Worm (Caenorhabditis elegans) whole organism, L4 larva: Measurements from ENCODE around the gene sra-11.

Experiments used
- F10B5.3 ChIP-seq: sonication (generic microtip); optimal IDR thresholded peaks from 2 replicates; lab custom pipeline; 2016; ENCODE audit warnings: mild to moderate bottlenecking, missing genetic modification characterization, missing compliant biosample characterization
- F44E2.7 ChIP-seq: fragments of 200-800 bp; sonication (Bioruptor generic); IDR thresholded peaks from 2 replicates; pipeline ENCODE4 v2.1.2; 2022; ENCODE audit warnings: missing genetic modification characterization, missing compliant biosample characterization
- R02D3.7 ChIP-seq: fragments of 150-350 bp; sonication (generic microtip); optimal IDR thresholded peaks from 3 replicates; lab custom pipeline; 2014; ENCODE audit warnings: missing biosample characterization, missing genetic modification characterization
- T20F7.1 ChIP-seq: fragments of 200-800 bp; sonication (Bioruptor generic); optimal IDR thresholded peaks from 2 replicates; lab custom pipeline; 2018; ENCODE audit warnings: mild to moderate bottlenecking, missing genetic modification characterization, missing compliant biosample characterization
- Y105C5A.15 ChIP-seq: fragments of 200-800 bp; sonication (Bioruptor generic); IDR thresholded peaks from 2 replicates; pipeline ENCODE4 v1.3.6; 2022; ENCODE audit warnings: missing genetic modification characterization, missing compliant biosample characterization
- Y5F2A.4 ChIP-seq: fragments of 200-800 bp; sonication (Bioruptor generic); optimal IDR thresholded peaks from 2 replicates; lab custom pipeline; 2018; ENCODE audit warnings: mild to moderate bottlenecking, missing genetic modification characterization, missing compliant biosample characterization
- Y75B8A.6 ChIP-seq: fragments of 200-800 bp; sonication (Bioruptor generic); IDR thresholded peaks from 2 replicates; pipeline ENCODE4 v1.3.6; 2022; ENCODE audit warnings: missing genetic modification reagents, missing genetic modification characterization, missing compliant biosample characterization
- ZK337.2 ChIP-seq: fragments of 200-800 bp; sonication (Bioruptor generic); IDR thresholded peaks from 2 replicates; pipeline ENCODE4 v1.3.6; 2022; ENCODE audit warnings: missing genetic modification reagents, missing genetic modification characterization, missing compliant biosample characterization
- ama-1 ChIP-seq: fragments of 150-350 bp; optimal IDR thresholded peaks from 2 replicates; lab custom pipeline; 2014; ENCODE audit warnings: inconsistent platforms, mixed read lengths
- attf-4 ChIP-seq: sonication (generic microtip); optimal IDR thresholded peaks from 3 replicates; lab custom pipeline; 2017; ENCODE audit warnings: missing biosample characterization, missing genetic modification characterization
- ceh-32 ChIP-seq: sonication (generic microtip); optimal IDR thresholded peaks from 2 replicates; lab custom pipeline; 2016; ENCODE audit warnings: mild to moderate bottlenecking, missing genetic modification characterization, missing compliant biosample characterization; ENCODE audit not compliant: poor library complexity
- ceh-44 ChIP-seq: fragments of 200-800 bp; sonication (Bioruptor generic); IDR thresholded peaks from 2 replicates; pipeline ENCODE4 v1.3.6; 2022; ENCODE audit warnings: missing genetic modification reagents, missing genetic modification characterization, missing compliant biosample characterization
- ceh-82 ChIP-seq: sonication (generic microtip); optimal IDR thresholded peaks from 2 replicates; lab custom pipeline; 2017; ENCODE audit warnings: missing biosample characterization, missing genetic modification characterization
- ctbp-1 ChIP-seq: fragments of 200-800 bp; sonication (Bioruptor generic); IDR thresholded peaks from 2 replicates; pipeline ENCODE4 v1.3.6; 2022; ENCODE audit warnings: missing genetic modification reagents, missing genetic modification characterization, missing compliant biosample characterization
- daf-12 ChIP-seq: fragments of 150-350 bp; optimal IDR thresholded peaks from 2 replicates; lab custom pipeline; 2014; ENCODE audit warnings: missing biosample characterization, missing genetic modification reagents, missing genetic modification characterization
- daf-16 ChIP-seq, 3 experiments: sonication (generic microtip); optimal IDR thresholded peaks; 2 replicates each; lab custom pipeline; 2016 to 2017; ENCODE audit warnings: missing genetic modification characterization in 3 of 3, missing genetic modification reagents in 3 of 3, mild to moderate bottlenecking in 2 of 3, missing compliant biosample characterization in 2 of 3, missing biosample characterization in 1 of 3, moderate library complexity in 1 of 3
- dmd-6 ChIP-seq: fragments of 200-800 bp; sonication (Bioruptor generic); IDR thresholded peaks from 2 replicates; pipeline ENCODE4 v1.3.6; 2022; ENCODE audit warnings: missing genetic modification reagents, missing genetic modification characterization, missing compliant biosample characterization
- dmd-8 ChIP-seq: fragments of 200-800 bp; sonication (Bioruptor generic); IDR thresholded peaks from 2 replicates; pipeline ENCODE4 v1.3.6; 2022; ENCODE audit warnings: missing genetic modification characterization, missing compliant biosample characterization
- dmd-9 ChIP-seq: fragments of 200-800 bp; sonication (Bioruptor generic); IDR thresholded peaks from 2 replicates; pipeline ENCODE4 v1.3.6; 2022; ENCODE audit warnings: missing genetic modification reagents, missing genetic modification characterization, missing compliant biosample characterization
- dve-1 ChIP-seq: sonication (generic microtip); optimal IDR thresholded peaks from 2 replicates; lab custom pipeline; 2017; ENCODE audit warnings: antibody characterized with exemption, mild to moderate bottlenecking, missing genetic modification characterization, missing compliant biosample characterization; ENCODE audit not compliant: insufficient read depth
- fkh-10 ChIP-seq: fragments of 150-350 bp; optimal IDR thresholded peaks from 2 replicates; lab custom pipeline; 2014; ENCODE audit warnings: missing biosample characterization, missing genetic modification reagents, missing genetic modification characterization
- fos-1 ChIP-seq: fragments of 150-350 bp; optimal IDR thresholded peaks from 2 replicates; lab custom pipeline; 2014; ENCODE audit warnings: missing biosample characterization, missing genetic modification characterization
- gei-8 ChIP-seq: fragments of 200-800 bp; sonication (Bioruptor generic); optimal IDR thresholded peaks from 2 replicates; lab custom pipeline; 2018; ENCODE audit warnings: mild to moderate bottlenecking, missing genetic modification characterization, missing compliant biosample characterization
- hif-1 ChIP-seq, 2 experiments: sonication (generic microtip); optimal IDR thresholded peaks; 2 replicates each; lab custom pipeline; 2016 to 2017; ENCODE audit warnings: missing compliant biosample characterization in 2 of 2, missing genetic modification characterization in 2 of 2, missing genetic modification reagents in 2 of 2, missing genotype in 2 of 2, mild to moderate bottlenecking in 1 of 2
- hlh-30 ChIP-seq: sonication (generic microtip); optimal IDR thresholded peaks from 2 replicates; lab custom pipeline; 2017; ENCODE audit warnings: antibody characterized with exemption, mild to moderate bottlenecking, missing genetic modification characterization, missing compliant biosample characterization; ENCODE audit not compliant: insufficient read depth
- hmg-1.1 ChIP-seq: fragments of 200-800 bp; sonication (Bioruptor generic); IDR thresholded peaks from 2 replicates; pipeline ENCODE4 v1.3.6; 2022; ENCODE audit warnings: missing genetic modification reagents, missing genetic modification characterization, missing compliant biosample characterization
- jun-1 ChIP-seq: fragments of 150-350 bp; optimal IDR thresholded peaks from 2 replicates; lab custom pipeline; 2014; ENCODE audit warnings: missing biosample characterization, missing genetic modification reagents, missing genetic modification characterization
- lim-7 ChIP-seq: fragments of 200-800 bp; sonication (Bioruptor generic); IDR thresholded peaks from 2 replicates; pipeline ENCODE4 v1.3.6; 2022; ENCODE audit warnings: missing genetic modification characterization, missing compliant biosample characterization
- lin-29 ChIP-seq: fragments of 200-800 bp; sonication (Bioruptor generic); IDR thresholded peaks from 2 replicates; pipeline ENCODE4 v1.3.6; 2022; ENCODE audit warnings: missing genetic modification reagents, missing genetic modification characterization, missing compliant biosample characterization
- lsy-2 ChIP-seq, 2 experiments: fragments of 150-350 bp in 1 of 2; sonication (generic microtip) in 1 of 2; optimal IDR thresholded peaks; 2 replicates each; lab custom pipeline; 2014 to 2017; ENCODE audit warnings: missing biosample characterization in 2 of 2, missing genetic modification characterization in 2 of 2
- madf-5 ChIP-seq, 2 experiments: fragments of 200-800 bp; sonication (Bioruptor generic); IDR thresholded peaks; 2 replicates each; pipeline ENCODE4 v1.3.6; 2022; ENCODE audit warnings: missing compliant biosample characterization in 2 of 2, missing genetic modification characterization in 2 of 2
- madf-9 ChIP-seq: fragments of 200-800 bp; sonication (Bioruptor generic); conservative IDR thresholded peaks from 2 replicates; pipeline ENCODE4 v1.3.6; 2022; ENCODE audit warnings: missing genetic modification reagents, missing genetic modification characterization, missing compliant biosample characterization
- mdt-29 ChIP-seq: fragments of 200-800 bp; sonication (Bioruptor generic); IDR thresholded peaks from 2 replicates; pipeline ENCODE4 v1.3.6; 2022; ENCODE audit warnings: missing genetic modification reagents, missing genetic modification characterization, missing compliant biosample characterization
- mes-2 ChIP-seq: sonication (generic microtip); optimal IDR thresholded peaks from 2 replicates; lab custom pipeline; 2016; ENCODE audit warnings: missing genotype, mild to moderate bottlenecking, missing genetic modification characterization, missing compliant biosample characterization; ENCODE audit not compliant: poor library complexity, severe bottlenecking
- nhr-10 ChIP-seq: fragments of 150-350 bp; optimal IDR thresholded peaks from 2 replicates; lab custom pipeline; 2014; ENCODE audit warnings: missing biosample characterization, missing genetic modification characterization
- nhr-237 ChIP-seq: sonication (generic microtip); optimal IDR thresholded peaks from 2 replicates; lab custom pipeline; 2017; ENCODE audit warnings: missing biosample characterization, missing genetic modification characterization
- nhr-28 ChIP-seq: fragments of 150-350 bp; optimal IDR thresholded peaks from 2 replicates; lab custom pipeline; 2014; ENCODE audit warnings: missing biosample characterization, missing genetic modification characterization
- rbr-2 ChIP-seq: sonication (generic microtip); optimal IDR thresholded peaks from 2 replicates; lab custom pipeline; 2016; ENCODE audit warnings: missing genotype, missing genetic modification characterization, missing compliant biosample characterization
- saeg-2 ChIP-seq: fragments of 200-800 bp; sonication (Bioruptor generic); IDR thresholded peaks from 2 replicates; pipeline ENCODE4 v1.3.6; 2022; ENCODE audit warnings: missing genetic modification reagents, missing genetic modification characterization, missing compliant biosample characterization
- set-16 ChIP-seq: fragments of 200-800 bp; sonication (Bioruptor generic); IDR thresholded peaks from 2 replicates; pipeline ENCODE4 v1.3.6; 2022; ENCODE audit warnings: missing genetic modification reagents, missing genetic modification characterization, missing compliant biosample characterization
- snpc-4 ChIP-seq: fragments of 150-350 bp; optimal IDR thresholded peaks from 2 replicates; lab custom pipeline; 2014; ENCODE audit warnings: missing biosample characterization, missing genetic modification characterization
- spr-3 ChIP-seq: fragments of 200-800 bp; sonication (Bioruptor generic); optimal IDR thresholded peaks from 2 replicates; lab custom pipeline; 2018; ENCODE audit warnings: mild to moderate bottlenecking, missing genetic modification characterization, missing compliant biosample characterization
- tag-97 ChIP-seq: fragments of 200-800 bp; sonication (Bioruptor generic); IDR thresholded peaks from 2 replicates; pipeline ENCODE4 v1.3.6; 2022; ENCODE audit warnings: missing genetic modification characterization, missing compliant biosample characterization
- tra-1 ChIP-seq: fragments of 200-800 bp; sonication (Bioruptor generic); IDR thresholded peaks from 2 replicates; pipeline ENCODE4 v1.3.6; 2022; ENCODE audit warnings: missing genetic modification reagents, missing genetic modification characterization, missing compliant biosample characterization
- unc-130 ChIP-seq: sonication (generic microtip); optimal IDR thresholded peaks from 2 replicates; lab custom pipeline; 2016; ENCODE audit warnings: missing genetic modification reagents, missing genetic modification characterization, missing compliant biosample characterization
- unc-39 ChIP-seq: sonication (generic microtip); optimal IDR thresholded peaks from 2 replicates; lab custom pipeline; 2017; ENCODE audit warnings: missing biosample characterization, missing genetic modification characterization
- unc-62 ChIP-seq, 3 experiments: fragments of 150-350 bp in 1 of 3; sonication (generic microtip); optimal IDR thresholded peaks in 2 of 3; peaks in 1 of 3; 1 replicate in 1 of 3; 2 replicates in 2 of 3; lab custom pipeline; 2014 to 2017; ENCODE audit warnings: missing biosample characterization in 3 of 3, missing genetic modification characterization in 3 of 3, missing genetic modification reagents in 3 of 3, missing genotype in 1 of 3
- zfp-2 ChIP-seq: sonication (generic microtip); optimal IDR thresholded peaks from 2 replicates; lab custom pipeline; 2016; ENCODE audit warnings: mild to moderate bottlenecking, missing genetic modification characterization, missing compliant biosample characterization
- ztf-7 ChIP-seq: fragments of 150-350 bp; optimal IDR thresholded peaks from 2 replicates; lab custom pipeline; 2014; ENCODE audit warnings: missing biosample characterization, missing genetic modification characterization

sra-11 gene

ce11 chrII:10868670-10869246 is 41.4 kb downstream of the sra-11 start, which contains the start of the genes gmps-1 and cap-2 (continued):
- TF ChIP-seq dmd-8 (GFP tag; lab: Robert Waterston, UW) (peak; percentile 70; the same call in 1 of the 2 replicates), F10B5.3 (tag; lab: Kevin White, UChicago) (peak; percentile 90), saeg-2 (GFP tag; lab: Robert Waterston, UW) (peak; percentile 91), unc-130 (GFP tag; lab: Kevin White, UChicago) (peak; percentile 70), snpc-4 (tag; lab: Kevin White, UChicago) (no peak), nhr-10 (tag; lab: Kevin White, UChicago) (peak; percentile 19), R02D3.7 (peak; percentile 48), ctbp-1 (peak; percentile 97), tra-1 (GFP tag; lab: Robert Waterston, UW) (peak; percentile 84), madf-9 (GFP tag; lab: Robert Waterston, UW) (peak; percentile 88), zfp-2 (peak; percentile 74), unc-62 (GFP tag; optimal IDR thresholded peaks at IDR 0.05 in 1 of 2; lab: Kevin White, UChicago) (peak in 1 of 2 experiments; percentile 58), unc-62 (tag; optimal IDR thresholded peaks at IDR 0.05; lab: Kevin White, UChicago) (no peak), T20F7.1 (GFP tag; lab: Kevin White, UChicago) (peak; percentile 89), ama-1 (lab: Kevin White, UChicago) (peak; percentile 54), mes-2 (tag; lab: Kevin White, UChicago) (peak; percentile 96), Y5F2A.4 (GFP tag; lab: Kevin White, UChicago) (peak; percentile 60), mdt-29 (GFP tag; lab: Robert Waterston, UW) (peak; percentile 91), attf-4 (tag; lab: Kevin White, UChicago) (no peak), lsy-2 (tag; optimal IDR thresholded peaks at IDR 0.05; lab: Kevin White, UChicago) (peak; percentile 100), fos-1 (tag; lab: Kevin White, UChicago) (peak; percentile 58), rbr-2 (tag; lab: Kevin White, UChicago) (peak; percentile 95), unc-39 (tag; lab: Kevin White, UChicago) (no peak), dmd-6 (GFP tag; lab: Robert Waterston, UW) (peak; percentile 95), gei-8 (GFP tag; lab: Kevin White, UChicago) (peak; percentile 71), madf-5 (GFP tag; IDR thresholded peaks at IDR 0.05; lab: Robert Waterston, UW) (no peak), hmg-1.1 (GFP tag; lab: Robert Waterston, UW) (peak; percentile 98), ceh-82 (no peak), lim-7 (GFP tag; lab: Robert Waterston, UW) (no peak), ceh-32 (tag; lab: Kevin White, UChicago) (peak; percentile 81), hif-1 (tag; optimal IDR thresholded peaks at IDR 0.05; lab: Kevin White, UChicago) (peak; percentile 68 to 87), dve-1 (tag; lab: Kevin White, UChicago) (peak; percentile 99), daf-16 (GFP tag; optimal IDR thresholded peaks at IDR 0.05; lab: Kevin White, UChicago) (peak; percentile 42 to 91), daf-16 (tag; optimal IDR thresholded peaks at IDR 0.05; lab: Kevin White, UChicago) (peak; percentile 60), nhr-237 (tag; lab: Kevin White, UChicago) (peak; percentile 1), hlh-30 (tag; lab: Kevin White, UChicago) (peak; percentile 92), daf-12 (tag; lab: Kevin White, UChicago) (no peak), Y75B8A.6 (GFP tag; lab: Robert Waterston, UW) (no peak), spr-3 (GFP tag; lab: Kevin White, UChicago) (peak; percentile 92), lin-29 (GFP tag; lab: Robert Waterston, UW) (peak; percentile 86), F44E2.7 (GFP tag; lab: Robert Waterston, UW) (no peak), dmd-9 (peak; percentile 93), jun-1 (tag; lab: Kevin White, UChicago) (peak; percentile 79), ceh-44 (GFP tag; lab: Robert Waterston, UW) (no peak), ZK337.2 (GFP tag; lab: Robert Waterston, UW) (peak; percentile 89), tag-97 (GFP tag; lab: Robert Waterston, UW) (0 out of 2 replicates have a peak, but pooled peaks have one; percentile 13), Y105C5A.15 (GFP tag; lab: Robert Waterston, UW) (peak; percentile 56; the same call in 1 of the 2 replicates), fkh-10 (GFP tag; lab: Kevin White, UChicago) (peak; percentile 95), ztf-7 (peak; percentile 92), set-16 (GFP tag; lab: Robert Waterston, UW) (peak; percentile 74), nhr-28 (tag; lab: Kevin White, UChicago) (peak; percentile 87)
